Fruit fly (Drosophila melanogaster) whole organism, wandering third instar larva: ENCODE data around the gene CG14642.

ENCODE experiments used
- Abd-B ChIP-seq: fragments of >200 bp; optimal IDR thresholded peaks from 2 replicates; lab custom pipeline; 2017; ENCODE audit warnings: missing biosample characterization, missing genetic modification characterization
- CG32264 ChIP-seq: fragments of 200-800 bp; sonication (Bioruptor generic); optimal IDR thresholded peaks from 2 replicates; lab custom pipeline; 2016; ENCODE audit warnings: missing biosample characterization, missing genetic modification characterization
- CG9705 ChIP-seq: fragments of 200-800 bp; sonication (Bioruptor generic); optimal IDR thresholded peaks from 2 replicates; lab custom pipeline; 2018; ENCODE audit warnings: missing biosample characterization, mild to moderate bottlenecking, missing genetic modification characterization
- CrebA ChIP-seq: fragments of 200-800 bp; sonication (Bioruptor generic); optimal IDR thresholded peaks from 2 replicates; lab custom pipeline; 2016; ENCODE audit warnings: missing biosample characterization, mild to moderate bottlenecking, missing genetic modification characterization, borderline replicate concordance
- Dfd ChIP-seq: fragments of >200 bp; optimal IDR thresholded peaks from 2 replicates; lab custom pipeline; 2017; ENCODE audit warnings: missing biosample characterization, missing genetic modification characterization
- Dif ChIP-seq: fragments of 200-275, 200-300 bp; sonication (Bioruptor generic); optimal IDR thresholded peaks from 2 replicates; lab custom pipeline; 2018; ENCODE audit warnings: missing biosample characterization, missing genetic modification characterization; ENCODE audit not compliant: partially characterized antibody
- GATAd ChIP-seq: sonication (Bioruptor generic); optimal IDR thresholded peaks from 2 replicates; lab custom pipeline; 2016; ENCODE audit warnings: missing biosample characterization, missing genetic modification characterization
- HLH106 ChIP-seq: fragments of 200-800 bp; optimal IDR thresholded peaks from 3 replicates; lab custom pipeline; 2019; ENCODE audit warnings: missing biosample characterization, mild to moderate bottlenecking, missing genetic modification characterization, moderate library complexity
- Hnf4 ChIP-seq: fragments of 200-800 bp; sonication (Bioruptor generic); optimal IDR thresholded peaks from 2 replicates; lab custom pipeline; 2016; ENCODE audit warnings: missing biosample characterization, mild to moderate bottlenecking, missing genetic modification characterization
- Hr78 ChIP-seq: fragments of >200 bp; optimal IDR thresholded peaks from 2 replicates; lab custom pipeline; 2017; ENCODE audit warnings: missing biosample characterization, missing genetic modification characterization
- Hr83 ChIP-seq: fragments of 200-300 bp; sonication (Bioruptor generic); optimal IDR thresholded peaks from 2 replicates; lab custom pipeline; 2016; ENCODE audit warnings: missing biosample characterization, mild to moderate bottlenecking, missing genetic modification characterization, moderate library complexity; ENCODE audit not compliant: poor library complexity, severe bottlenecking
- Jra ChIP-seq: sonication (Bioruptor generic); optimal IDR thresholded peaks from 2 replicates; lab custom pipeline; 2016; ENCODE audit warnings: missing biosample characterization, missing genetic modification characterization
- Mio ChIP-seq: sonication (Bioruptor generic); optimal IDR thresholded peaks from 2 replicates; lab custom pipeline; 2016; ENCODE audit warnings: missing biosample characterization, missing genetic modification characterization
- Myc ChIP-seq: fragments of >200 bp; optimal IDR thresholded peaks from 2 replicates; lab custom pipeline; 2017
- N ChIP-seq: fragments of >200 bp; optimal IDR thresholded peaks from 2 replicates; lab custom pipeline; 2018; ENCODE audit warnings: missing biosample characterization, missing external identifiers, missing genetic modification characterization
- OdsH ChIP-seq: fragments of 200-800 bp; sonication (Bioruptor generic); optimal IDR thresholded peaks from 2 replicates; lab custom pipeline; 2016; ENCODE audit warnings: missing biosample characterization, mild to moderate bottlenecking, missing genetic modification characterization
- Rel ChIP-seq, 2 experiments: fragments of 200-800 bp; sonication (Bioruptor generic) in 1 of 2; optimal IDR thresholded peaks; 2 replicates in 1 of 2; 3 replicates in 1 of 2; lab custom pipeline; 2016 to 2019; ENCODE audit warnings: mild to moderate bottlenecking in 2 of 2, missing biosample characterization in 2 of 2, missing genetic modification characterization in 2 of 2, moderate library complexity in 1 of 2
- Sp1 ChIP-seq: fragments of 200-800 bp; sonication (Bioruptor generic); optimal IDR thresholded peaks from 3 replicates; lab custom pipeline; 2019; ENCODE audit warnings: missing biosample characterization, mild to moderate bottlenecking, missing genetic modification characterization, moderate library complexity
- Vsx2 ChIP-seq: fragments of 200-300, 225-300 bp; sonication (Bioruptor generic); optimal IDR thresholded peaks from 2 replicates; lab custom pipeline; 2018; ENCODE audit warnings: missing biosample characterization, missing genetic modification characterization; ENCODE audit not compliant: partially characterized antibody
- br ChIP-seq: fragments of 200-800 bp; sonication (Bioruptor generic); optimal IDR thresholded peaks from 2 replicates; lab custom pipeline; 2016; ENCODE audit warnings: missing biosample characterization, missing genetic modification characterization
- brk ChIP-seq: fragments of 200-800 bp; sonication (Bioruptor generic); optimal IDR thresholded peaks from 2 replicates; lab custom pipeline; 2016; ENCODE audit warnings: missing biosample characterization, mild to moderate bottlenecking, missing genetic modification characterization
- dl ChIP-seq, 2 experiments: fragments of 175-275, 200-275 bp in 1 of 2; fragments of 200-275 bp in 1 of 2; sonication (Bioruptor generic); optimal IDR thresholded peaks; lab custom pipeline; 2018; ENCODE audit warnings: mild to moderate bottlenecking in 2 of 2, missing biosample characterization in 2 of 2, missing genetic modification characterization in 2 of 2, moderate library complexity in 2 of 2; ENCODE audit not compliant: partially characterized antibody in 2 of 2, insufficient read depth in 1 of 2
- dmrt93B ChIP-seq: fragments of 200-800 bp; sonication (Bioruptor generic); optimal IDR thresholded peaks from 2 replicates; lab custom pipeline; 2018; ENCODE audit warnings: missing biosample characterization, mild to moderate bottlenecking, missing genetic modification characterization
- dsf ChIP-seq: sonication (Bioruptor generic); optimal IDR thresholded peaks from 2 replicates; lab custom pipeline; 2016; ENCODE audit warnings: missing biosample characterization, missing genetic modification characterization, borderline replicate concordance
- ey ChIP-seq: fragments of 200-800 bp; sonication (Bioruptor generic); optimal IDR thresholded peaks from 2 replicates; lab custom pipeline; 2016; ENCODE audit warnings: missing biosample characterization, missing genetic modification characterization
- foxo ChIP-seq, 2 experiments: fragments of 200-800 bp; sonication (Bioruptor generic); optimal IDR thresholded peaks; 2 replicates in 1 of 2; 3 replicates in 1 of 2; lab custom pipeline; 2016 to 2017; ENCODE audit warnings: missing biosample characterization in 2 of 2, missing genetic modification characterization in 2 of 2
- fru ChIP-seq: fragments of 200-800 bp; sonication (Bioruptor generic); optimal IDR thresholded peaks from 3 replicates; lab custom pipeline; 2016; ENCODE audit warnings: missing biosample characterization, mild to moderate bottlenecking, missing genetic modification characterization
- h ChIP-seq: fragments of 200-800 bp; sonication (Bioruptor generic); optimal IDR thresholded peaks from 3 replicates; lab custom pipeline; 2016; ENCODE audit warnings: missing biosample characterization, mild to moderate bottlenecking, missing genetic modification characterization
- jim ChIP-seq: fragments of 175-275, 200-325 bp; sonication (Bioruptor generic); optimal IDR thresholded peaks from 2 replicates; lab custom pipeline; 2016; ENCODE audit warnings: missing biosample characterization, mild to moderate bottlenecking, missing genetic modification characterization
- lola ChIP-seq: fragments of >200 bp; optimal IDR thresholded peaks from 2 replicates; lab custom pipeline; 2017; ENCODE audit warnings: missing biosample characterization, missing genetic modification characterization
- pan ChIP-seq: fragments of >200 bp; optimal IDR thresholded peaks from 2 replicates; lab custom pipeline; 2017
- psq ChIP-seq: fragments of 200-800 bp; sonication (Bioruptor generic); optimal IDR thresholded peaks from 3 replicates; lab custom pipeline; 2017; ENCODE audit warnings: missing biosample characterization, mild to moderate bottlenecking, missing genetic modification characterization, moderate library complexity
- rgr ChIP-seq: fragments of 200-800 bp; sonication (Bioruptor generic); optimal IDR thresholded peaks from 3 replicates; lab custom pipeline; 2016; ENCODE audit warnings: missing biosample characterization, mild to moderate bottlenecking, missing genetic modification characterization
- sage ChIP-seq: fragments of 200-800 bp; sonication (Bioruptor generic); optimal IDR thresholded peaks from 2 replicates; lab custom pipeline; 2016; ENCODE audit warnings: missing biosample characterization, mild to moderate bottlenecking, missing genetic modification characterization
- sv ChIP-seq: fragments of 200-800 bp; sonication (Bioruptor generic); optimal IDR thresholded peaks from 3 replicates; lab custom pipeline; 2016; ENCODE audit warnings: missing biosample characterization, missing genetic modification characterization
- tai ChIP-seq: sonication (Bioruptor generic); optimal IDR thresholded peaks from 2 replicates; lab custom pipeline; 2016; ENCODE audit warnings: missing biosample characterization, missing genetic modification characterization
- usp ChIP-seq: fragments of >200 bp; optimal IDR thresholded peaks from 2 replicates; lab custom pipeline; 2017; ENCODE audit warnings: missing biosample characterization, missing genetic modification characterization
- woc ChIP-seq: sonication (Bioruptor generic); optimal IDR thresholded peaks from 2 replicates; lab custom pipeline; 2016; ENCODE audit warnings: missing biosample characterization, mild to moderate bottlenecking, missing genetic modification characterization

CG14642 gene

dm6 chr3R:4234991-4235553 lies 7.4 kb downstream of the CG14642 start, which contains the start of gene Gel:
Gene Gel (plus strand): TSS chr3R:4235217.
- no peak for TF ChIP-seq Sp1 (GFP tag; lab: Kevin White, UChicago)
- no peak for TF ChIP-seq Jra (GFP tag; lab: Kevin White, UChicago)
- no peak for TF ChIP-seq OdsH (GFP tag; lab: Kevin White, UChicago)
- TF ChIP-seq Hnf4 (GFP tag; lab: Kevin White, UChicago), result no peak
- no peak for TF ChIP-seq CG9705 (GFP tag; lab: Kevin White, UChicago)
- TF ChIP-seq lola, result no peak
- no peak for TF ChIP-seq HLH106 (tag; lab: Kevin White, UChicago)
- TF ChIP-seq jim (GFP tag; lab: Kevin White, UChicago), result no peak
- no peak for TF ChIP-seq Rel (GFP tag; optimal IDR thresholded peaks at IDR 0.05; lab: Kevin White, UChicago)
- TF ChIP-seq Rel (tag; optimal IDR thresholded peaks at IDR 0.05; lab: Kevin White, UChicago), result peak; percentile 38
- no peak for TF ChIP-seq fru
- no peak for TF ChIP-seq ey
- peak; percentile 46 for TF ChIP-seq h (GFP tag; lab: Kevin White, UChicago)
- TF ChIP-seq, all 38 proteins: peak for 2

DNA sequence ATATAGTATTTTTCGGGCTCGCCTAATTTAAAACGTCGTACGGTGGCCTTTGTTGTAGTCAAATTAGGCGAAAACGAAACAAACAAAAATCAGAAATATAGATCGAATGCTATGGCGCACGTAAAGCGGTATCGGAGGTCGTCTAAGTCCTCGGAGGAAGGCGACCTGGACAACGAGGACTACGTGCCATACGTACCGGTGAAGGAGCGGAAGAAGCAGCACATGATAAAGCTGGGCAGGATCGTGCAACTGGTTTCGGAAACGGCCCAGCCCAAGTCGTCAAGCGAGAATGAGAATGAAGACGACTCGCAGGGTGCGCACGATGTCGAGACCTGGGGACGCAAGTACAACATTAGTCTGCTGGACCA lies 9.5 kb downstream of the CG14642 start, which contains the start of gene abs:
Gene abs, plus strand, starts transcription at position 30 of the 368 bp plus-strand sequence.
- TF ChIP-seq Dfd (GFP tag; lab: Kevin White, UChicago), result no peak
- TF ChIP-seq Jra (GFP tag; lab: Kevin White, UChicago), result no peak
- no peak for TF ChIP-seq tai (GFP tag; lab: Kevin White, UChicago)
- TF ChIP-seq HLH106 (tag; lab: Kevin White, UChicago), result no peak
- TF ChIP-seq OdsH (GFP tag; lab: Kevin White, UChicago), result no peak
- no peak for TF ChIP-seq Rel (GFP tag; optimal IDR thresholded peaks at IDR 0.05; lab: Kevin White, UChicago)
- no peak for TF ChIP-seq Rel (tag; optimal IDR thresholded peaks at IDR 0.05; lab: Kevin White, UChicago)
- TF ChIP-seq Myc (lab: Kevin White, UChicago), result no peak
- no peak for TF ChIP-seq Sp1 (GFP tag; lab: Kevin White, UChicago)
- no peak for TF ChIP-seq rgr (GFP tag; lab: Kevin White, UChicago)
- TF ChIP-seq lola, result no peak
- TF ChIP-seq Mio (GFP tag; lab: Kevin White, UChicago), result no peak
- no peak for TF ChIP-seq Hr78 (GFP tag; lab: Kevin White, UChicago)
- TF ChIP-seq psq (GFP tag; lab: Kevin White, UChicago), result no peak
- no peak for TF ChIP-seq ey

DNA sequence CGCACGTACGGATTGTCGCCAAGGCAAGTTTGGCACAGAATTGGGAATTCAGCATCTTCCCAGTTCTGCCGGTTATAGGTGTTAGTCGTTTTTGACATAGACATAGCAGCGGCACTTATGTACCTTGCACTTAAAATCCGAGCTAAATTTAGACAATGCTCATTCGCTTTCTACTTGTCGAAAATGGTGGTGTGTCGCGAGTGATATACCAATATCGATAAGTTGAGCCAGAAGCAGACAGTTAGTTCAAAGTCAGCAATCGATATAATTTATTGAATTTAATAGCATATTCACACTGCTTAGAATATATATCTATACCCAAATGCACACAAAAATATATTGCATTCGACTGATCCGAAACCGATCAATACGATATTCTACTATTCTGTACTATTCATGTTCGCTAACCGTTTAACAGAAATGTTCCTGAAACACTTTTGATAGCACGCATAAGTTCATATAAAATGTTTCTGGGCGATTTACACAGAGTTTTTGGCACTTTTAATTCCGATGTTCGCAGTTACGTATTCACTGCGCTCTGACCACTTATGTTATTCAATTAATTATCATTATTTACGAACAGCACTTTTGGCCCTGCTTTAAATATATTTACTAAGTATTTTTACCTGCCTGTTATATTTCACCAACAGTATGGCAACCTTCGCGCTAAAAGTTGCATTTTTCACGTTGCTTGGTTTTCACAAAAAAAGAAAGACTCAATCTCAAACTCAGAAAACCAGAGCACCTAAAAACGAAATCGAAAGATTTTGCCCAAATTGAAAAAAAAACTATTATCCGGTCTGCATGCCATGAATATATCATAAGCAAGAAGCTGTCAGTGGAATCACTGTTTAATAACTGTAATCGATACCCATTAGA lies 10.1 kb downstream of the CG14642 start, which contains the start of gene CG14641:
Gene CG14641, minus strand, starts transcription at position 204 of the 879 bp plus-strand sequence.
- TF ChIP-seq ey, result no peak
- TF ChIP-seq CG32264 (GFP tag; lab: Kevin White, UChicago), result no peak
- TF ChIP-seq foxo (GFP tag; optimal IDR thresholded peaks at IDR 0.05; lab: Kevin White, UChicago), result no peak
- TF ChIP-seq Rel (GFP tag; optimal IDR thresholded peaks at IDR 0.05; lab: Kevin White, UChicago), result no peak
- TF ChIP-seq Rel (tag; optimal IDR thresholded peaks at IDR 0.05; lab: Kevin White, UChicago), result no peak
- peak; percentile 63 for TF ChIP-seq Abd-B (GFP tag; lab: Kevin White, UChicago)
- TF ChIP-seq N (GFP tag; lab: Kevin White, UChicago), result peak; percentile 86
- no peak for TF ChIP-seq jim (GFP tag; lab: Kevin White, UChicago)
- TF ChIP-seq Myc (lab: Kevin White, UChicago), result peak; percentile 9
- no peak for TF ChIP-seq usp (GFP tag; lab: Kevin White, UChicago)
- peak; percentile 40 for TF ChIP-seq dmrt93B (GFP tag; lab: Kevin White, UChicago)
- TF ChIP-seq lola, result peak; percentile 98
- TF ChIP-seq Mio (GFP tag; lab: Kevin White, UChicago), result no peak
- peak; percentile 82 for TF ChIP-seq Hr78 (GFP tag; lab: Kevin White, UChicago)
- no peak for TF ChIP-seq rgr (GFP tag; lab: Kevin White, UChicago)
- no peak for TF ChIP-seq Dfd (GFP tag; lab: Kevin White, UChicago)
- no peak for TF ChIP-seq OdsH (GFP tag; lab: Kevin White, UChicago)
- no peak for TF ChIP-seq tai (GFP tag; lab: Kevin White, UChicago)
- peak; percentile 63 for TF ChIP-seq woc (GFP tag; lab: Kevin White, UChicago)
- TF ChIP-seq Hnf4 (GFP tag; lab: Kevin White, UChicago), result no peak
- no peak for TF ChIP-seq CrebA (GFP tag; lab: Kevin White, UChicago)
- TF ChIP-seq brk (GFP tag; lab: Kevin White, UChicago), result no peak
- no peak for TF ChIP-seq dl (GFP tag; optimal IDR thresholded peaks at IDR 0.05; lab: Kevin White, UChicago; ENCODE audit: insufficient read depth in 1 of 2, partially characterized antibody in 2 of 2)
- TF ChIP-seq GATAd, result no peak
- no peak for TF ChIP-seq pan
- TF ChIP-seq Hr83 (GFP tag; lab: Kevin White, UChicago), result no peak
- TF ChIP-seq HLH106 (tag; lab: Kevin White, UChicago), result peak; percentile 7
- TF ChIP-seq Jra (GFP tag; lab: Kevin White, UChicago), result no peak
- TF ChIP-seq CG9705 (GFP tag; lab: Kevin White, UChicago), result no peak
- TF ChIP-seq br (GFP tag; lab: Kevin White, UChicago), result no peak
- TF ChIP-seq sage (GFP tag; lab: Kevin White, UChicago), result no peak
- TF ChIP-seq psq (GFP tag; lab: Kevin White, UChicago), result no peak
- no peak for TF ChIP-seq fru
- TF ChIP-seq dsf (GFP tag; lab: Kevin White, UChicago), result no peak
- no peak for TF ChIP-seq Sp1 (GFP tag; lab: Kevin White, UChicago)
- no peak for TF ChIP-seq sv (GFP tag; lab: Kevin White, UChicago)
- no peak for TF ChIP-seq Vsx2
- TF ChIP-seq h (GFP tag; lab: Kevin White, UChicago), result no peak
- TF ChIP-seq Dif (GFP tag; lab: Kevin White, UChicago), result no peak
